Fruit fly (Drosophila melanogaster): Measurements from ENCODE around the gene CG42374.

DNA sequence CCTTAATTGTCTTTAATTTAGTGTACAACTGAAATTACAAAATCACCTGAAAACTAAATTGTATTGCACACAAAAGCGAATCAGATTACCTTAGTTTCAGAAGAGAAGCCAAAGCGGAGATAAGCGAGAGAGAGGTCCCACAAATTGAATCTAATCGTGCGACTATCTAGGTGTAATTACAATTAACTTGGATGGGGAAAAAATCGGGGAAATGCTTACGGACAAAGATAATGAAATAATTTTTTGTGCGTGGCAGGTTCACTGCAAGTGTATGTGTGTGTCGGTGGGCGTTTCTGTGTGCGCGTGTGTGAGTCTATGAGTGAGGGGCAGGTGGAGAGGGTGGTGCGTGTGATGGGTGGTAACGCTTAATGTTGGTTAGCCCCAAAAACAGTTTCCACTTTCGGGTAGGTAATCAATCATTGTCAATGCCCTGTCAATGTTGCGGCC, 35.2 kb upstream of the CG42374 start:
- TF ChIP-seq CG8478 (optimal IDR thresholded peaks at IDR 0.05) (no peak), CTCF (optimal IDR thresholded peaks at IDR 0.05) (no peak)

All from S2 (cell line).